Worm (Caenorhabditis elegans): Measurements from ENCODE around the gene E03H12.5.

The E03H12.5 gene

DNA sequence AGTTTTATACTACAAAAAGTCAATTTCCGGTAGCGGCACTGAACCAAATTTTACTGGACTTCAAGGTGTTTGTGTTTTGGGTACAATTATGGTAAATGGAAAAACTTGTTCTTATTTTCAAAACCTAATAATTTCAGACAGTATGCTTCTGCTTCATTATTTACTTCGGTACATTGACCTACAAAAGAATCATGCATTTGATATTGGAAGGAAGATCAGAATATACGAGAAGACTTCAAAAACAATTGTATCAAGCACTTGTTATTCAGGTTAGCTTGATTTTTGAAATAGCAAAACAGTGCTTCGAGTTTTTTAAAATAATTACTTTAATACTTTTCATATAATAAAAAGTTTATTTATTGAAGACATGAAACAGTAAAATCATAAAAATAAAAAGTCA lies 16.1 kb downstream of the E03H12.5 start:
- no peak for TF ChIP-seq sem-2 (GFP tag; optimal IDR thresholded peaks at IDR 0.05)
- no peak for TF ChIP-seq unc-62 (GFP tag; optimal IDR thresholded peaks at IDR 0.05)
- no peak for TF ChIP-seq drap-1 (GFP tag; optimal IDR thresholded peaks at IDR 0.05)
- TF ChIP-seq bed-3 (GFP tag; optimal IDR thresholded peaks at IDR 0.05) = no peak
- no peak for TF ChIP-seq nhr-76 (tag; optimal IDR thresholded peaks at IDR 0.05)
- no peak for TF ChIP-seq lin-13 (tag; optimal IDR thresholded peaks at IDR 0.05)
- no peak for TF ChIP-seq sptf-1 (tag; optimal IDR thresholded peaks at IDR 0.05)
- TF ChIP-seq elt-1 (tag; optimal IDR thresholded peaks at IDR 0.05; ENCODE audit: borderline replicate concordance, insufficient read depth) = no peak
- no peak for TF ChIP-seq ces-1 (GFP tag; optimal IDR thresholded peaks at IDR 0.05)
- no peak for TF ChIP-seq zip-8 (tag; optimal IDR thresholded peaks at IDR 0.05)
- TF ChIP-seq nhr-2 (tag; optimal IDR thresholded peaks at IDR 0.05) = no peak
- TF ChIP-seq mep-1 (tag; optimal IDR thresholded peaks at IDR 0.05) = no peak
- TF ChIP-seq ceh-83 (GFP tag; optimal IDR thresholded peaks at IDR 0.05) = no peak
- no peak for TF ChIP-seq cnd-1 (tag; optimal IDR thresholded peaks at IDR 0.05)
- TF ChIP-seq lsy-2 (tag; optimal IDR thresholded peaks at IDR 0.05) = no peak

ce11 chrIV:4995842-4996241 lies 18.8 kb downstream of the E03H12.5 start, which contains the start of gene ssq-2:
TSS of gene ssq-2 (plus strand) at chrIV:4996142.
- TF ChIP-seq ham-2 (GFP tag; optimal IDR thresholded peaks at IDR 0.05) = no peak
- no peak for TF ChIP-seq lin-13 (tag; optimal IDR thresholded peaks at IDR 0.05)
- no peak for TF ChIP-seq bed-3 (GFP tag; optimal IDR thresholded peaks at IDR 0.05)
- TF ChIP-seq nhr-28 (tag; optimal IDR thresholded peaks at IDR 0.05) = no peak
- TF ChIP-seq drap-1 (GFP tag; optimal IDR thresholded peaks at IDR 0.05) = no peak
- no peak for TF ChIP-seq nhr-2 (tag; optimal IDR thresholded peaks at IDR 0.05)
- TF ChIP-seq nhr-237 (tag; optimal IDR thresholded peaks at IDR 0.05) = no peak
- TF ChIP-seq mls-2 (tag; optimal IDR thresholded peaks at IDR 0.05) = no peak
- TF ChIP-seq nhr-12 (tag; optimal IDR thresholded peaks at IDR 0.05) = no peak
- no peak for TF ChIP-seq zip-8 (tag; optimal IDR thresholded peaks at IDR 0.05)
- TF ChIP-seq ceh-39 (tag; optimal IDR thresholded peaks at IDR 0.05) = no peak
- TF ChIP-seq sptf-1 (tag; optimal IDR thresholded peaks at IDR 0.05) = no peak
- no peak for TF ChIP-seq snpc-4 (tag; optimal IDR thresholded peaks at IDR 0.05)

ce11 chrIV:4996956-4997355 lies 19.9 kb downstream of the E03H12.5 start:
- TF ChIP-seq nhr-2 (tag; optimal IDR thresholded peaks at IDR 0.05) (no peak), ces-1 (GFP tag; optimal IDR thresholded peaks at IDR 0.05) (no peak), bed-3 (GFP tag; optimal IDR thresholded peaks at IDR 0.05) (no peak), tbx-8 (GFP tag; optimal IDR thresholded peaks at IDR 0.05) (no peak), elt-3 (tag; optimal IDR thresholded peaks at IDR 0.05) (no peak), unc-62 (GFP tag; optimal IDR thresholded peaks at IDR 0.05) (no peak), mls-2 (tag; optimal IDR thresholded peaks at IDR 0.05) (no peak), nhr-76 (tag; optimal IDR thresholded peaks at IDR 0.05) (no peak), lin-13 (tag; optimal IDR thresholded peaks at IDR 0.05) (no peak), blmp-1 (tag; optimal IDR thresholded peaks at IDR 0.05) (no peak), mab-5 (tag; optimal IDR thresholded peaks at IDR 0.05) (no peak), elt-1 (tag; optimal IDR thresholded peaks at IDR 0.05; ENCODE audit: borderline replicate concordance, insufficient read depth) (no peak), drap-1 (GFP tag; optimal IDR thresholded peaks at IDR 0.05) (no peak), cnd-1 (tag; optimal IDR thresholded peaks at IDR 0.05) (no peak), unc-39 (tag; optimal IDR thresholded peaks at IDR 0.05) (no peak), pha-4 (tag; optimal IDR thresholded peaks at IDR 0.05) (no peak), nhr-12 (tag; optimal IDR thresholded peaks at IDR 0.05) (no peak), nhr-237 (tag; optimal IDR thresholded peaks at IDR 0.05) (no peak), lin-32 (GFP tag; optimal IDR thresholded peaks at IDR 0.05) (no peak), lsy-2 (tag; optimal IDR thresholded peaks at IDR 0.05) (no peak)

DNA sequence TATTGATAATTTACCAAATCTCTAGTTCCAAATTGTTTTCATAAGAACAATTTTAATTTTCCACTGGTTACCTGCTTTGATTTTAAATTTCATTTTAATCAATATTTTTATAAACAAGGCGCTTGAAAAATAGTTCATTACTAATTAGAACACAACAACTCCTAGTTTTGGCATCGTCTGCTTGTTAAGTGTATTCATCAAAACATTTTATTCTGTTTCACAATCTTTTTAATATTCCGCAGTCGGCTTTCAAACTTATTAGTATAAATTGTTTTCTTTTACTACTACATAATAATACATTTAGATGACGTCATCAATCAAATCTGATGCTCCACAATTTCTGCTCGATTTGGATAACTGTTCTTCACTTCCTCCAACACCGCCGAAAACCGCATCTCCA lies 25.4 kb downstream of the E03H12.5 start, which contains the start of gene pes-1:
Gene pes-1 (plus strand): TSS at position 301 of the 400 bp plus-strand sequence.
- TF ChIP-seq zip-8 (tag; optimal IDR thresholded peaks at IDR 0.05) (peak; percentile 30), pha-4 (tag; optimal IDR thresholded peaks at IDR 0.05) (no peak), blmp-1 (tag; optimal IDR thresholded peaks at IDR 0.05) (no peak)

- no peak for TF ChIP-seq flh-1 (GFP tag; optimal IDR thresholded peaks at IDR 0.05)
These were observed 28.1 kb downstream of the E03H12.5 start for ce11 chrIV:5005154-5005553.

ce11 chrIV:5008378-5008777 lies 31.4 kb downstream of the E03H12.5 start, which contains the start of gene srm-2:
TSS of gene srm-2 (plus strand) at chrIV:5008678.
- no peak for TF ChIP-seq unc-120 (tag; optimal IDR thresholded peaks at IDR 0.05; ENCODE audit: poor library complexity, severe bottlenecking)
- TF ChIP-seq mls-2 (tag; optimal IDR thresholded peaks at IDR 0.05) = no peak
- TF ChIP-seq mab-5 (tag; optimal IDR thresholded peaks at IDR 0.05) = no peak
- TF ChIP-seq hlh-1 (tag; optimal IDR thresholded peaks at IDR 0.05) = no peak
- no peak for TF ChIP-seq snpc-4 (tag; optimal IDR thresholded peaks at IDR 0.05)

Data from whole organism, mixed stage, embryonic.